Worm (Caenorhabditis elegans) whole organism, midembryonic: ENCODE data around the gene cest-32.

Experiments used
- T22C8.4 ChIP-seq: fragments of 200-800 bp; sonication (Bioruptor generic); IDR thresholded peaks from 2 replicates; pipeline ENCODE4 v1.3.6; 2022; ENCODE audit warnings: missing genetic modification characterization, missing compliant biosample characterization
- cog-1 ChIP-seq: sonication (generic microtip); optimal IDR thresholded peaks from 2 replicates; lab custom pipeline; 2016; ENCODE audit warnings: missing genetic modification characterization, missing compliant biosample characterization
- flt-1 ChIP-seq: fragments of 200-800 bp; sonication (Bioruptor generic); IDR thresholded peaks from 2 replicates; pipeline ENCODE4 v1.3.6; 2022; ENCODE audit warnings: missing genetic modification characterization, missing compliant biosample characterization
- klf-2 ChIP-seq: fragments of 200-800 bp; sonication (Bioruptor generic); conservative IDR thresholded peaks from 2 replicates; pipeline ENCODE4 v1.3.6; 2022; ENCODE audit warnings: missing genetic modification reagents, missing genetic modification characterization, missing compliant biosample characterization
- med-1 ChIP-seq: sonication (generic microtip); optimal IDR thresholded peaks from 2 replicates; lab custom pipeline; 2017; ENCODE audit warnings: missing genetic modification characterization, mild to moderate bottlenecking, missing compliant biosample characterization, antibody characterized with exemption, missing genetic modification reagents; ENCODE audit not compliant: insufficient read depth
- ref-1 ChIP-seq: fragments of 200-800 bp; sonication (Bioruptor generic); conservative IDR thresholded peaks from 2 replicates; pipeline ENCODE4 v1.3.6; 2022; ENCODE audit warnings: missing genetic modification reagents, missing genetic modification characterization, missing compliant biosample characterization
- tab-1 ChIP-seq: fragments of 200-800 bp; sonication (Bioruptor generic); IDR thresholded peaks from 2 replicates; pipeline ENCODE4 v1.3.6; 2022; ENCODE audit warnings: missing genetic modification characterization, missing compliant biosample characterization
- ztf-23 ChIP-seq: fragments of 200-800 bp; sonication (Bioruptor generic); IDR thresholded peaks from 2 replicates; pipeline ENCODE4 v1.3.6; 2022; ENCODE audit warnings: missing genetic modification reagents, missing genetic modification characterization, missing compliant biosample characterization
- ztf-29 ChIP-seq: fragments of 200-800 bp; sonication (Bioruptor generic); IDR thresholded peaks from 2 replicates; pipeline ENCODE4 v1.3.6; 2022; ENCODE audit warnings: missing genetic modification reagents, missing genetic modification characterization, missing compliant biosample characterization

- TF ChIP-seq flt-1 (GFP tag; lab: Robert Waterston, UW) (no peak), T22C8.4 (GFP tag; lab: Robert Waterston, UW) (no peak), klf-2 (GFP tag; lab: Robert Waterston, UW) (no peak), ref-1 (no peak), tab-1 (GFP tag; lab: Robert Waterston, UW) (no peak), med-1 (GFP tag; lab: Kevin White, UChicago) (no peak), cog-1 (tag; lab: Kevin White, UChicago) (no peak), ztf-23 (GFP tag; lab: Robert Waterston, UW) (no peak), ztf-29 (GFP tag; lab: Robert Waterston, UW) (no peak)
Measured at ce11 chrV:5200188-5200587, 33.5 kb downstream of the cest-32 start.
